Fruit fly (Drosophila melanogaster) whole organism, adult: ENCODE data around the gene CG43248.

Source experiments
- CG12768 ChIP-seq: fragments of 200-800 bp; sonication (Bioruptor generic); optimal IDR thresholded peaks from 2 replicates; lab custom pipeline; 2017; ENCODE audit warnings: missing biosample characterization, missing genetic modification characterization, mild to moderate bottlenecking, moderate library complexity, missing genetic modification reagents
- CG33017 ChIP-seq: fragments of 200-800 bp; sonication (Bioruptor generic); optimal IDR thresholded peaks from 2 replicates; lab custom pipeline; 2018; ENCODE audit warnings: missing biosample characterization, mild to moderate bottlenecking, missing genetic modification characterization, moderate library complexity
- CG5204 ChIP-seq: fragments of 200-800 bp; sonication (Bioruptor generic); optimal IDR thresholded peaks from 2 replicates; lab custom pipeline; 2016; ENCODE audit warnings: missing biosample characterization, missing genetic modification characterization
- CG7045 ChIP-seq: fragments of 200-800 bp; sonication (Bioruptor generic); optimal IDR thresholded peaks from 2 replicates; lab custom pipeline; 2017; ENCODE audit warnings: missing biosample characterization, mild to moderate bottlenecking, missing genetic modification characterization
- CG7101 ChIP-seq: fragments of 200-800 bp; sonication (Bioruptor generic); optimal IDR thresholded peaks from 2 replicates; lab custom pipeline; 2018; ENCODE audit warnings: missing biosample characterization, mild to moderate bottlenecking, missing genetic modification characterization, moderate library complexity
- Clk ChIP-seq: fragments of 200-800 bp; sonication (Bioruptor generic); optimal IDR thresholded peaks from 2 replicates; lab custom pipeline; 2017; ENCODE audit warnings: missing biosample characterization, missing genetic modification characterization
- Hr96 ChIP-seq: fragments of 200-800 bp; sonication (Bioruptor generic); optimal IDR thresholded peaks from 2 replicates; lab custom pipeline; 2016; ENCODE audit warnings: missing biosample characterization, missing genetic modification characterization
- Mnt ChIP-seq: fragments of 200-800 bp; sonication (Bioruptor generic); optimal IDR thresholded peaks from 2 replicates; lab custom pipeline; 2016; ENCODE audit warnings: missing biosample characterization, mild to moderate bottlenecking, missing genetic modification characterization
- bab1 ChIP-seq: fragments of 200-800 bp; sonication (Bioruptor generic); optimal IDR thresholded peaks from 3 replicates; lab custom pipeline; 2019; ENCODE audit warnings: missing biosample characterization, mild to moderate bottlenecking, missing genetic modification characterization, moderate library complexity
- cic ChIP-seq: fragments of 200-800 bp; sonication (Bioruptor generic); optimal IDR thresholded peaks from 2 replicates; lab custom pipeline; 2017; ENCODE audit warnings: missing biosample characterization, mild to moderate bottlenecking, missing genetic modification characterization, moderate library complexity
- toe ChIP-seq: fragments of 200-800 bp; sonication (Bioruptor generic); optimal IDR thresholded peaks from 2 replicates; lab custom pipeline; 2016; ENCODE audit warnings: missing biosample characterization, missing genetic modification characterization

dm6 chr3L:15513726-15514125, 17.5 kb downstream of the CG43248 start:
- TF ChIP-seq cic (GFP tag; lab: Kevin White, UChicago), result no peak
- TF ChIP-seq CG7101 (tag; lab: Kevin White, UChicago), result no peak
- no peak for TF ChIP-seq CG7045 (GFP tag; lab: Kevin White, UChicago)
- no peak for TF ChIP-seq Hr96
- no peak for TF ChIP-seq bab1 (GFP tag; lab: Kevin White, UChicago)
- no peak for TF ChIP-seq Clk (GFP tag; lab: Kevin White, UChicago)
- no peak for TF ChIP-seq toe
- TF ChIP-seq Mnt (GFP tag; lab: Kevin White, UChicago), result no peak
- TF ChIP-seq CG5204 (GFP tag; lab: Kevin White, UChicago), result no peak
- no peak for TF ChIP-seq CG12768 (GFP tag; lab: Kevin White, UChicago)
- no peak for TF ChIP-seq CG33017
